Fruit fly (Drosophila melanogaster) whole organism, embryonic: ENCODE results near the gene CG5902.

Source experiments
- Bgb ChIP-seq: fragments of 200-800 bp; sonication (Bioruptor generic); IDR thresholded peaks from 2 replicates; pipeline ENCODE4 v1.3.6; 2022; ENCODE audit warnings: missing biosample characterization, missing genetic modification characterization; ENCODE audit not compliant: partially characterized antibody
- CG1024 ChIP-seq: fragments of 200-800 bp; sonication (Bioruptor generic); IDR thresholded peaks from 2 replicates; pipeline ENCODE4 v1.3.6; 2022; ENCODE audit warnings: missing biosample characterization, missing genetic modification characterization
- CG10959 ChIP-seq: fragments of 200-800 bp; sonication (Bioruptor generic); IDR thresholded peaks from 2 replicates; pipeline ENCODE4 v1.3.6; 2022; ENCODE audit warnings: missing biosample characterization, missing genetic modification characterization
- CG11085 ChIP-seq: fragments of 200-800 bp; sonication (Bioruptor generic); IDR thresholded peaks from 2 replicates; pipeline ENCODE4 v1.3.6; 2022; ENCODE audit warnings: missing biosample characterization, missing genetic modification characterization
- CG11696 ChIP-seq: fragments of 200-800 bp; sonication (Bioruptor generic); IDR thresholded peaks from 2 replicates; pipeline ENCODE4 v1.3.6; 2022; ENCODE audit warnings: missing biosample characterization, missing genetic modification characterization
- CG12155 ChIP-seq: fragments of 200-800 bp; sonication (Bioruptor generic); optimal IDR thresholded peaks from 3 replicates; lab custom pipeline; 2016; ENCODE audit warnings: missing biosample characterization, missing genetic modification characterization
- CG16779 ChIP-seq: fragments of 200-800 bp; sonication (Bioruptor generic); IDR thresholded peaks from 2 replicates; pipeline ENCODE4 v1.3.6; 2022; ENCODE audit warnings: missing biosample characterization, missing genetic modification characterization
- CG17361 ChIP-seq: fragments of 200-800 bp; sonication (Bioruptor generic); IDR thresholded peaks from 3 replicates; pipeline ENCODE4 v1.3.6; 2022; ENCODE audit warnings: missing biosample characterization, missing genetic modification characterization
- CG17568 ChIP-seq: fragments of 200-800 bp; sonication (Bioruptor generic); optimal IDR thresholded peaks from 2 replicates; lab custom pipeline; 2018; ENCODE audit warnings: missing biosample characterization, mild to moderate bottlenecking, missing genetic modification characterization, moderate library complexity
- CG2875 ChIP-seq: fragments of 200-800 bp; sonication (Bioruptor generic); optimal IDR thresholded peaks from 2 replicates; lab custom pipeline; 2017; ENCODE audit warnings: missing biosample characterization, mild to moderate bottlenecking, missing genetic modification characterization, missing genetic modification reagents
- CG3163 ChIP-seq: fragments of 200-800 bp; sonication (Bioruptor generic); optimal IDR thresholded peaks from 3 replicates; lab custom pipeline; 2016; ENCODE audit warnings: missing biosample characterization, missing genetic modification characterization
- CG3281 ChIP-seq: fragments of 200-800 bp; sonication (Bioruptor generic); optimal IDR thresholded peaks from 3 replicates; lab custom pipeline; 2017; ENCODE audit warnings: missing biosample characterization, mild to moderate bottlenecking, missing genetic modification characterization
- CG34376 ChIP-seq: fragments of 200-800 bp; sonication (Bioruptor generic); optimal IDR thresholded peaks from 2 replicates; lab custom pipeline; 2018; ENCODE audit warnings: missing biosample characterization, mild to moderate bottlenecking, missing genetic modification characterization
- CG4328 ChIP-seq: fragments of 200-800 bp; sonication (Bioruptor generic); optimal IDR thresholded peaks from 3 replicates; lab custom pipeline; 2017; ENCODE audit warnings: missing biosample characterization, missing genetic modification reagents, missing genetic modification characterization
- CG4360 ChIP-seq: fragments of 200-800 bp; sonication (Bioruptor generic); IDR thresholded peaks from 2 replicates; pipeline ENCODE4 v1.3.6; 2022; ENCODE audit warnings: missing biosample characterization, missing genetic modification characterization
- CG4404 ChIP-seq: fragments of 200-800 bp; sonication (Bioruptor generic); IDR thresholded peaks from 2 replicates; pipeline ENCODE4 v1.3.6; 2022; ENCODE audit warnings: missing biosample characterization, missing genetic modification characterization
- CG6654 ChIP-seq: fragments of 200-800 bp; sonication (Bioruptor generic); optimal IDR thresholded peaks from 2 replicates; lab custom pipeline; 2017; ENCODE audit warnings: missing biosample characterization, mild to moderate bottlenecking, missing genetic modification characterization
- CG6689 ChIP-seq: fragments of 200-800 bp; sonication (Bioruptor generic); IDR thresholded peaks from 2 replicates; pipeline ENCODE4 v1.3.6; 2022; ENCODE audit warnings: missing biosample characterization, missing genetic modification characterization
- CG6791 ChIP-seq: fragments of 200-800 bp; sonication (Bioruptor generic); IDR thresholded peaks from 3 replicates; pipeline ENCODE4 v1.3.6; 2022; ENCODE audit warnings: missing biosample characterization, missing genetic modification characterization; ENCODE audit not compliant: partially characterized antibody
- CG7786 ChIP-seq: fragments of 200-800 bp; sonication (Bioruptor generic); optimal IDR thresholded peaks from 2 replicates; lab custom pipeline; 2016; ENCODE audit warnings: missing biosample characterization, missing genetic modification characterization
- CG7928 ChIP-seq: fragments of 200-800 bp; sonication (Bioruptor generic); optimal IDR thresholded peaks from 2 replicates; lab custom pipeline; 2017; ENCODE audit warnings: missing biosample characterization, mild to moderate bottlenecking, missing genetic modification characterization
- CG8281 ChIP-seq: fragments of 200-800 bp; sonication (Bioruptor generic); optimal IDR thresholded peaks from 2 replicates; lab custom pipeline; 2018; ENCODE audit warnings: missing biosample characterization, mild to moderate bottlenecking, missing genetic modification characterization, moderate library complexity
- Doc2 ChIP-seq: fragments of 200-800 bp; sonication (Bioruptor generic); IDR thresholded peaks from 2 replicates; pipeline ENCODE4 v1.3.6; 2022; ENCODE audit warnings: missing biosample characterization, missing genetic modification characterization
- E2f1 ChIP-seq: fragments of 200-800 bp; sonication (Bioruptor generic); IDR thresholded peaks from 2 replicates; pipeline ENCODE4 v1.3.6; 2022; ENCODE audit warnings: missing biosample characterization, missing genetic modification characterization
- E2f2 ChIP-seq: fragments of 200-800 bp; sonication (Bioruptor generic); IDR thresholded peaks from 2 replicates; pipeline ENCODE4 v1.3.6; 2022; ENCODE audit warnings: missing biosample characterization, missing genetic modification characterization
- Eip74EF ChIP-seq, 2 experiments: fragments of 200-800 bp in 1 of 2; fragments of >200 bp in 1 of 2; sonication (Bioruptor generic) in 1 of 2; optimal IDR thresholded peaks; 2 replicates each; lab custom pipeline; 2017 to 2019; ENCODE audit warnings: missing biosample characterization in 2 of 2, missing genetic modification characterization in 2 of 2, mild to moderate bottlenecking in 1 of 2, moderate library complexity in 1 of 2
- Ets65A ChIP-seq: fragments of 200-800 bp; sonication (Bioruptor generic); peaks from one replicate; lab custom pipeline; 2016; ENCODE audit warnings: missing biosample characterization, missing genetic modification characterization
- GATAe ChIP-seq: fragments of 200-800 bp; sonication (Bioruptor generic); conservative IDR thresholded peaks from 2 replicates; pipeline ENCODE4 v1.3.6; 2022; ENCODE audit warnings: missing biosample characterization, missing genetic modification characterization
- H15 ChIP-seq: fragments of 200-800 bp; sonication (Bioruptor generic); IDR thresholded peaks from 3 replicates; pipeline ENCODE4 v1.3.6; 2022; ENCODE audit warnings: missing biosample characterization, missing genetic modification characterization
- Hr78 ChIP-seq, 2 experiments: fragments of 200-800 bp in 1 of 2; fragments of >200 bp in 1 of 2; sonication (Bioruptor generic) in 1 of 2; optimal IDR thresholded peaks; 2 replicates each; lab custom pipeline; 2017 to 2019; ENCODE audit warnings: missing biosample characterization in 2 of 2, missing genetic modification characterization in 2 of 2, mild to moderate bottlenecking in 1 of 2, moderate library complexity in 1 of 2
- Sry-β ChIP-seq: fragments of 200-800 bp; sonication (Bioruptor generic); optimal IDR thresholded peaks from 2 replicates; lab custom pipeline; 2018; ENCODE audit warnings: missing biosample characterization, mild to moderate bottlenecking, missing genetic modification characterization, moderate library complexity
- Sry-δ ChIP-seq: fragments of 200-800 bp; sonication (Bioruptor generic); optimal IDR thresholded peaks from 2 replicates; lab custom pipeline; 2016; ENCODE audit warnings: missing biosample characterization, missing genetic modification characterization
- Usf ChIP-seq: fragments of 200-800 bp; sonication (Bioruptor generic); optimal IDR thresholded peaks from 2 replicates; lab custom pipeline; 2017; ENCODE audit warnings: missing genotype, missing biosample characterization, missing genetic modification characterization
- ato ChIP-seq: fragments of 200-800 bp; sonication (Bioruptor generic); IDR thresholded peaks from 2 replicates; pipeline ENCODE4 v1.3.6; 2022; ENCODE audit warnings: missing biosample characterization, missing genetic modification characterization; ENCODE audit not compliant: partially characterized antibody
- cad ChIP-seq: fragments of >200 bp; optimal IDR thresholded peaks from 2 replicates; lab custom pipeline; 2017; ENCODE audit warnings: missing biosample characterization, missing genetic modification characterization
- cg ChIP-seq: fragments of 200-800 bp; sonication (Bioruptor generic); optimal IDR thresholded peaks from 3 replicates; lab custom pipeline; 2019; ENCODE audit warnings: missing biosample characterization, mild to moderate bottlenecking, missing genetic modification characterization, moderate library complexity
- chn ChIP-seq: fragments of 200-800 bp; sonication (Bioruptor generic); optimal IDR thresholded peaks from 2 replicates; lab custom pipeline; 2016; ENCODE audit warnings: missing biosample characterization, missing genetic modification characterization
- danr ChIP-seq: fragments of 200-800 bp; sonication (Bioruptor generic); IDR thresholded peaks from 2 replicates; pipeline ENCODE4 v1.3.6; 2022; ENCODE audit warnings: missing biosample characterization, missing genetic modification characterization
- emc ChIP-seq: fragments of 200-800 bp; sonication (Bioruptor generic); optimal IDR thresholded peaks from 2 replicates; lab custom pipeline; 2016; ENCODE audit warnings: missing biosample characterization, missing genetic modification characterization
- fd96Cb ChIP-seq: fragments of 200-800 bp; sonication (Bioruptor generic); optimal IDR thresholded peaks from 2 replicates; lab custom pipeline; 2018; ENCODE audit warnings: missing biosample characterization, mild to moderate bottlenecking, missing genetic modification characterization, moderate library complexity
- gsb ChIP-seq: fragments of 200-800 bp; sonication (Bioruptor generic); IDR thresholded peaks from 2 replicates; pipeline ENCODE4 v1.3.6; 2022; ENCODE audit warnings: missing biosample characterization, missing genetic modification characterization
- nerfin-1 ChIP-seq: fragments of 200-800 bp; sonication (Bioruptor generic); optimal IDR thresholded peaks from 3 replicates; lab custom pipeline; 2019; ENCODE audit warnings: missing biosample characterization, mild to moderate bottlenecking, missing genetic modification characterization, moderate library complexity
- rib ChIP-seq: fragments of 200-800 bp; sonication (Bioruptor generic); IDR thresholded peaks from 2 replicates; pipeline ENCODE4 v1.3.6; 2022; ENCODE audit warnings: missing biosample characterization, missing genetic modification characterization
- row ChIP-seq: fragments of 200-800 bp; sonication (Bioruptor generic); IDR thresholded peaks from 3 replicates; pipeline ENCODE4 v1.3.6; 2022; ENCODE audit warnings: missing biosample characterization, missing genetic modification characterization
- sens-2 ChIP-seq: fragments of 200-800 bp; sonication (Bioruptor generic); IDR thresholded peaks from 2 replicates; pipeline ENCODE4 v1.3.6; 2022; ENCODE audit warnings: missing biosample characterization, missing genetic modification characterization
- sim ChIP-seq: fragments of 200-800 bp; sonication (Bioruptor generic); IDR thresholded peaks from 2 replicates; pipeline ENCODE4 v1.3.6; 2022; ENCODE audit warnings: missing biosample characterization, missing genetic modification characterization
- tio ChIP-seq: fragments of 200-800 bp; sonication (Bioruptor generic); optimal IDR thresholded peaks from 2 replicates; lab custom pipeline; 2017; ENCODE audit warnings: missing biosample characterization, missing genetic modification characterization, inconsistent platforms
- trh ChIP-seq: fragments of 200-800 bp; sonication (Bioruptor generic); optimal IDR thresholded peaks from 2 replicates; lab custom pipeline; 2016; ENCODE audit warnings: missing biosample characterization, missing genetic modification characterization
- tup ChIP-seq: fragments of 200-800 bp; sonication (Bioruptor generic); optimal IDR thresholded peaks from 2 replicates; lab custom pipeline; 2016; ENCODE audit warnings: missing biosample characterization, mild to moderate bottlenecking, missing genetic modification characterization, moderate library complexity

Gene CG5902

dm6 chr3R:23992823-23993797, 6.7 kb downstream of the CG5902 start, which contains the start of the genes Epp and Rab7 (continued):
- TF ChIP-seq ato (peak; percentile 87), CG10959 (GFP tag; lab: Robert Waterston, UW) (no peak), CG7786 (GFP tag; lab: Kevin White, UChicago) (peak; percentile 23), trh (GFP tag; lab: Kevin White, UChicago) (no peak), CG4404 (no peak), H15 (GFP tag; lab: Robert Waterston, UW) (no peak), cad (GFP tag; lab: Kevin White, UChicago) (no peak), gsb (GFP tag; lab: Robert Waterston, UW) (no peak), Hr78 (GFP tag; optimal IDR thresholded peaks at IDR 0.05; lab: Kevin White, UChicago) (no peak), CG8281 (no peak), CG3163 (GFP tag; lab: Kevin White, UChicago) (peak; percentile 56), Eip74EF (GFP tag; optimal IDR thresholded peaks at IDR 0.05; lab: Kevin White, UChicago) (no peak), Sry-β (GFP tag; lab: Kevin White, UChicago) (peak; percentile 23), E2f1 (no peak), Doc2 (GFP tag; lab: Robert Waterston, UW) (no peak), CG6689 (no peak), CG17361 (GFP tag; lab: Robert Waterston, UW) (peak; percentile 50; the same call in 2 of the 3 replicates), fd96Cb (tag; lab: Kevin White, UChicago) (no peak), rib (GFP tag; lab: Robert Waterston, UW) (no peak), CG11085 (GFP tag; lab: Robert Waterston, UW) (no peak; the same call in 1 of the 2 replicates), CG6654 (no peak), sens-2 (no peak), chn (peak; percentile 31), Ets65A (GFP tag; lab: Kevin White, UChicago) (peak; percentile 93), cg (GFP tag; lab: Kevin White, UChicago) (peak; percentile 96), CG2875 (no peak), tup (GFP tag; lab: Kevin White, UChicago) (no peak), CG17568 (no peak), danr (GFP tag; lab: Robert Waterston, UW) (no peak), Usf (GFP tag; lab: Kevin White, UChicago) (no peak), CG11696 (GFP tag; lab: Robert Waterston, UW) (no peak), Sry-δ (GFP tag; lab: Kevin White, UChicago) (peak; percentile 97), E2f2 (GFP tag; lab: Robert Waterston, UW) (peak; percentile 20; the same call in 1 of the 2 replicates), GATAe (GFP tag; lab: Robert Waterston, UW) (no peak), CG4328 (GFP tag; lab: Kevin White, UChicago) (no peak), emc (no peak), CG1024 (GFP tag; lab: Robert Waterston, UW) (no peak), CG16779 (GFP tag; lab: Robert Waterston, UW) (no peak), row (GFP tag; lab: Robert Waterston, UW) (peak; percentile 25; the same call in 2 of the 3 replicates), CG34376 (GFP tag; lab: Kevin White, UChicago) (peak; percentile 36), CG7928 (no peak), tio (GFP tag; lab: Kevin White, UChicago) (no peak), CG4360 (GFP tag; lab: Robert Waterston, UW) (peak; percentile 82), CG12155 (GFP tag; lab: Kevin White, UChicago) (peak; percentile 95), CG3281 (GFP tag; lab: Kevin White, UChicago) (peak; percentile 21), Bgb (GFP tag; lab: Robert Waterston, UW) (peak; percentile 96), CG6791 (peak; percentile 94), nerfin-1 (tag; lab: Kevin White, UChicago) (peak; percentile 88), sim (GFP tag; lab: Robert Waterston, UW) (no peak)
